Worm (Caenorhabditis elegans): ENCODE measurements around the gene stc-1.
A peak's percentile ranks its signal among the peaks of the same experiment; 100 is the strongest.

- TF ChIP-seq snpc-1.1 (tag; optimal IDR thresholded peaks at IDR 0.05; ENCODE audit: insufficient read depth) = peak; percentile 64
- TF ChIP-seq ama-1 (optimal IDR thresholded peaks at IDR 0.05) = no peak
- TF ChIP-seq ama-1 (GFP tag; optimal IDR thresholded peaks at IDR 0.05) = peak in 1 of 2 experiments; percentile 60
- TF ChIP-seq snpc-3.4 (tag; optimal IDR thresholded peaks at IDR 0.05) = peak; percentile 87
Observed at ce11 chrII:8546975-8547374, 19.0 kb downstream of the stc-1 start.

All from whole organism, young adult.